Fruit fly (Drosophila melanogaster) whole organism, embryonic: ENCODE measurements around the gene Uvrag.

Experiments
- Bgb ChIP-seq: fragments of 200-800 bp; sonication (Bioruptor generic); IDR thresholded peaks from 2 replicates; pipeline ENCODE4 v1.3.6; 2022; ENCODE audit warnings: missing biosample characterization, missing genetic modification characterization; ENCODE audit not compliant: partially characterized antibody
- CG13123 ChIP-seq: fragments of 200-800 bp; sonication (Bioruptor generic); optimal IDR thresholded peaks from 2 replicates; lab custom pipeline; 2016; ENCODE audit warnings: missing biosample characterization, missing genetic modification characterization
- CG13287 ChIP-seq: fragments of 200-800 bp; sonication (Bioruptor generic); IDR thresholded peaks from 2 replicates; pipeline ENCODE4 v1.3.6; 2022; ENCODE audit warnings: missing biosample characterization, missing genetic modification characterization; ENCODE audit not compliant: partially characterized antibody
- CG16779 ChIP-seq: fragments of 200-800 bp; sonication (Bioruptor generic); IDR thresholded peaks from 2 replicates; pipeline ENCODE4 v1.3.6; 2022; ENCODE audit warnings: missing biosample characterization, missing genetic modification characterization
- CG17829 ChIP-seq: fragments of 200-800 bp; optimal IDR thresholded peaks from 2 replicates; lab custom pipeline; 2019; ENCODE audit warnings: missing biosample characterization, mild to moderate bottlenecking, missing genetic modification characterization, moderate library complexity
- CG18011 ChIP-seq: fragments of 200-800 bp; sonication (Bioruptor generic); optimal IDR thresholded peaks from 2 replicates; lab custom pipeline; 2017; ENCODE audit warnings: missing biosample characterization, missing genetic modification characterization, mild to moderate bottlenecking, moderate library complexity, missing genotype
- CG2678 ChIP-seq: fragments of 200-800 bp; sonication (Bioruptor generic); optimal IDR thresholded peaks from 3 replicates; lab custom pipeline; 2019; ENCODE audit warnings: missing biosample characterization, mild to moderate bottlenecking, missing genetic modification characterization, moderate library complexity
- CG31365 ChIP-seq: fragments of 200-800 bp; sonication (Bioruptor generic); optimal IDR thresholded peaks from 2 replicates; lab custom pipeline; 2018; ENCODE audit warnings: missing biosample characterization, mild to moderate bottlenecking, missing genetic modification characterization
- CG34422 ChIP-seq: fragments of 200-800 bp; sonication (Bioruptor generic); IDR thresholded peaks from 3 replicates; pipeline ENCODE4 v1.3.6; 2022; ENCODE audit warnings: missing biosample characterization, missing genetic modification characterization
- CG9437 ChIP-seq: fragments of 200-800 bp; sonication (Bioruptor generic); optimal IDR thresholded peaks from 2 replicates; lab custom pipeline; 2018; ENCODE audit warnings: missing biosample characterization, mild to moderate bottlenecking, missing genetic modification characterization
- CHES-1-like ChIP-seq: fragments of 200-800 bp; sonication (Bioruptor generic); optimal IDR thresholded peaks from 2 replicates; lab custom pipeline; 2016; ENCODE audit warnings: missing biosample characterization, missing genetic modification characterization
- CTCF ChIP-seq: fragments of 200-800 bp; sonication (Bioruptor generic); optimal IDR thresholded peaks from 2 replicates; lab custom pipeline; 2017; ENCODE audit warnings: missing biosample characterization, mild to moderate bottlenecking, missing genetic modification characterization, moderate library complexity
- CrebB ChIP-seq: fragments of 200-800 bp; sonication (Bioruptor generic); optimal IDR thresholded peaks from 3 replicates; lab custom pipeline; 2018; ENCODE audit warnings: missing biosample characterization, mild to moderate bottlenecking, missing genetic modification characterization
- Dref ChIP-seq: fragments of 200-800 bp; sonication (Bioruptor generic); IDR thresholded peaks from 2 replicates; pipeline ENCODE4 v1.3.6; 2022; ENCODE audit warnings: missing biosample characterization, missing genetic modification characterization
- Ets65A ChIP-seq: fragments of 200-800 bp; sonication (Bioruptor generic); peaks from one replicate; lab custom pipeline; 2016; ENCODE audit warnings: missing biosample characterization, missing genetic modification characterization
- Fer3 ChIP-seq: fragments of 200-800 bp; sonication (Bioruptor generic); optimal IDR thresholded peaks from 2 replicates; lab custom pipeline; 2018; ENCODE audit warnings: missing biosample characterization, mild to moderate bottlenecking, missing genetic modification characterization, moderate library complexity
- Hey ChIP-seq: fragments of 200-800 bp; sonication (Bioruptor generic); optimal IDR thresholded peaks from 3 replicates; lab custom pipeline; 2018; ENCODE audit warnings: missing biosample characterization, mild to moderate bottlenecking, missing genetic modification characterization
- Mes4 ChIP-seq: fragments of 200-800 bp; sonication (Bioruptor generic); optimal IDR thresholded peaks from 2 replicates; lab custom pipeline; 2016; ENCODE audit warnings: missing biosample characterization, missing genetic modification characterization
- Myb ChIP-seq: fragments of 200-800 bp; sonication (Bioruptor generic); optimal IDR thresholded peaks from 2 replicates; lab custom pipeline; 2016; ENCODE audit warnings: missing biosample characterization, missing genetic modification characterization
- Nf-YA ChIP-seq: fragments of 200-800 bp; sonication (Bioruptor generic); IDR thresholded peaks from 2 replicates; pipeline ENCODE4 v1.3.6; 2022; ENCODE audit warnings: missing biosample characterization, missing genetic modification characterization
- Rfx ChIP-seq: fragments of 200-800 bp; sonication (Bioruptor generic); IDR thresholded peaks from 2 replicates; pipeline ENCODE4 v1.3.6; 2022; ENCODE audit warnings: missing biosample characterization, missing genetic modification characterization
- Side ChIP-seq: fragments of 200-800 bp; sonication (Bioruptor generic); optimal IDR thresholded peaks from 2 replicates; lab custom pipeline; 2016; ENCODE audit warnings: missing biosample characterization, missing genetic modification characterization
- Trl ChIP-seq, 3 experiments: fragments of >200 bp in 2 of 3; fragments of 200-800 bp in 1 of 3; sonication (Bioruptor generic) in 1 of 3; optimal IDR thresholded peaks; 2 replicates in 1 of 3; 3 replicates in 2 of 3; lab custom pipeline; 2016 to 2017; ENCODE audit warnings: missing biosample characterization in 1 of 3, missing genetic modification characterization in 1 of 3
- abd-A ChIP-seq: fragments of 200-800 bp; sonication (Bioruptor generic); optimal IDR thresholded peaks from 3 replicates; lab custom pipeline; 2019; ENCODE audit warnings: missing biosample characterization, mild to moderate bottlenecking, missing genetic modification characterization, moderate library complexity
- amos ChIP-seq: fragments of 200-800 bp; sonication (Bioruptor generic); IDR thresholded peaks from 2 replicates; pipeline ENCODE4 v1.3.6; 2022; ENCODE audit warnings: missing biosample characterization, missing genetic modification characterization; ENCODE audit not compliant: partially characterized antibody
- ap ChIP-seq: fragments of 200-800 bp; sonication (Bioruptor generic); IDR thresholded peaks from 2 replicates; pipeline ENCODE4 v1.3.6; 2022; ENCODE audit warnings: missing biosample characterization, missing genetic modification characterization
- cg ChIP-seq: fragments of 200-800 bp; sonication (Bioruptor generic); optimal IDR thresholded peaks from 3 replicates; lab custom pipeline; 2019; ENCODE audit warnings: missing biosample characterization, mild to moderate bottlenecking, missing genetic modification characterization, moderate library complexity
- chif ChIP-seq, 2 experiments: fragments of 200-800 bp; sonication (Bioruptor generic); optimal IDR thresholded peaks; 3 replicates each; lab custom pipeline; 2016; ENCODE audit warnings: missing biosample characterization in 2 of 2, missing genetic modification characterization in 2 of 2
- chinmo ChIP-seq: fragments of 200-800 bp; sonication (Bioruptor generic); IDR thresholded peaks from 4 replicates; pipeline ENCODE4 v1.3.6; 2022; ENCODE audit warnings: missing biosample characterization, missing genetic modification characterization; ENCODE audit not compliant: partially characterized antibody
- crp ChIP-seq, 2 experiments: fragments of 200-800 bp; sonication (Bioruptor generic); optimal IDR thresholded peaks; 2 replicates in 1 of 2; 3 replicates in 1 of 2; lab custom pipeline; 2017; ENCODE audit warnings: missing biosample characterization in 2 of 2, missing genetic modification characterization in 2 of 2, mild to moderate bottlenecking in 1 of 2, moderate library complexity in 1 of 2
- en ChIP-seq: fragments of 200-800 bp; sonication (Bioruptor generic); optimal IDR thresholded peaks from 2 replicates; lab custom pipeline; 2016; ENCODE audit warnings: missing biosample characterization, missing genetic modification characterization
- fd64A ChIP-seq: fragments of 200-800 bp; sonication (Bioruptor generic); optimal IDR thresholded peaks from 3 replicates; lab custom pipeline; 2018; ENCODE audit warnings: missing biosample characterization, mild to moderate bottlenecking, missing genetic modification characterization
- ftz-f1 ChIP-seq: fragments of 200-800 bp; sonication (Bioruptor generic); optimal IDR thresholded peaks from 2 replicates; lab custom pipeline; 2016; ENCODE audit warnings: missing biosample characterization, missing genetic modification characterization
- peb ChIP-seq: fragments of 200-800 bp; sonication (Bioruptor generic); IDR thresholded peaks from 2 replicates; pipeline ENCODE4 v1.3.6; 2022; ENCODE audit warnings: missing biosample characterization, missing genetic modification characterization
- pzg ChIP-seq: fragments of 200-800 bp; sonication (Bioruptor generic); optimal IDR thresholded peaks from 3 replicates; lab custom pipeline; 2018; ENCODE audit warnings: missing biosample characterization, mild to moderate bottlenecking, missing genetic modification characterization, moderate library complexity
- rib ChIP-seq: fragments of 200-800 bp; sonication (Bioruptor generic); IDR thresholded peaks from 2 replicates; pipeline ENCODE4 v1.3.6; 2022; ENCODE audit warnings: missing biosample characterization, missing genetic modification characterization
- sna ChIP-seq: fragments of 200-800 bp; sonication (Bioruptor generic); IDR thresholded peaks from 2 replicates; pipeline ENCODE4 v1.3.6; 2022; ENCODE audit warnings: missing biosample characterization, missing genetic modification characterization; ENCODE audit not compliant: partially characterized antibody
- sr ChIP-seq: fragments of 200-800 bp; sonication (Bioruptor generic); IDR thresholded peaks from 3 replicates; pipeline ENCODE4 v1.3.6; 2022; ENCODE audit warnings: missing biosample characterization, missing genetic modification characterization
- sug ChIP-seq: fragments of 200-800 bp; optimal IDR thresholded peaks from 2 replicates; lab custom pipeline; 2019; ENCODE audit warnings: missing biosample characterization, mild to moderate bottlenecking, missing genetic modification characterization, moderate library complexity
- vfl ChIP-seq: fragments of 200-800 bp; sonication (Bioruptor generic); optimal IDR thresholded peaks from 2 replicates; lab custom pipeline; 2016; ENCODE audit warnings: missing biosample characterization, missing genetic modification characterization

Gene Uvrag

dm6 chr2L:13306655-13307054, 20.1 kb downstream of the Uvrag start, which contains the start of gene CG43779:
Gene CG43779 (minus strand): TSS chr2L:13306755.
- TF ChIP-seq Dref (GFP tag; lab: Robert Waterston, UW) (0 out of 2 replicates have a peak, but pooled peaks have one; percentile 1), sug (tag; lab: Kevin White, UChicago) (no peak)

- TF ChIP-seq CTCF (GFP tag; lab: Kevin White, UChicago): peak; percentile 85
- TF ChIP-seq ap (GFP tag; lab: Robert Waterston, UW): no peak
- no peak for TF ChIP-seq Fer3 (tag; lab: Kevin White, UChicago)
- no peak for TF ChIP-seq en
- TF ChIP-seq CHES-1-like (GFP tag; lab: Kevin White, UChicago): no peak
- TF ChIP-seq Side (GFP tag; lab: Kevin White, UChicago): no peak
- TF ChIP-seq Mes4 (GFP tag; lab: Kevin White, UChicago): no peak
- TF ChIP-seq, all 482 proteins: peak for 1
These were observed 39.2 kb downstream of the Uvrag start for dm6 chr2L:13325823-13326222.

DNA sequence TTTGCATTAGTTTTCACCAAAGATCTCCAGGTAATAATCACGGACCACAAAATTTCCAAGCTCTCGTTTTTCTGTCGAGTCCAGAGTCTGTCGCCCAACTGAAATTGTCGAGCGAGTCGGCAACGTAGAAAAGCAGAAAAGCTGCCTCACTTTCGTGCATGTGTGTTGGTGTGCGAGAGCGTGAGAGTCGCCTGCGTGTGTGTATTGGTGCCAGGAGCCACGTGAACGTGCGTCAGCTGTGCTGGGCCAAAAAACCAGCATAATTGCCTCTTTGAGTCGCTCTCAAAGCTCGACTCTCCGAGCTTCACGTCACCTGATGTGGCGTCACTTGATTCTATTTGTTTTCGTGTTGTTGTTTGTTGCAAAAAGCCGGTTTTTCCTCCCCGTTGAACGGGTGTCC, 44.4 kb downstream of the Uvrag start, which contains the start of gene hbt:
TSS of gene hbt (minus strand) at position 101 of the 400 bp plus-strand sequence.
- TF ChIP-seq CG2678 (tag; lab: Kevin White, UChicago): no peak
- no peak for TF ChIP-seq chif (GFP tag; optimal IDR thresholded peaks at IDR 0.05; lab: Kevin White, UChicago)
- TF ChIP-seq abd-A (tag; lab: Kevin White, UChicago): peak; percentile 27
- TF ChIP-seq sna (GFP tag; lab: Robert Waterston, UW): peak; percentile 26; the same call in 1 of the 2 replicates
- peak; percentile 24 to 54 for TF ChIP-seq Trl (optimal IDR thresholded peaks at IDR 0.05; lab: Kevin White, UChicago)
- no peak for TF ChIP-seq Trl (GFP tag; optimal IDR thresholded peaks at IDR 0.05; lab: Kevin White, UChicago)
- peak in 1 of 2 experiments; percentile 29 for TF ChIP-seq crp (GFP tag; optimal IDR thresholded peaks at IDR 0.05; lab: Kevin White, UChicago)
- peak; percentile 46 for TF ChIP-seq cg (GFP tag; lab: Kevin White, UChicago)
- no peak for TF ChIP-seq CG16779 (GFP tag; lab: Robert Waterston, UW)

DNA sequence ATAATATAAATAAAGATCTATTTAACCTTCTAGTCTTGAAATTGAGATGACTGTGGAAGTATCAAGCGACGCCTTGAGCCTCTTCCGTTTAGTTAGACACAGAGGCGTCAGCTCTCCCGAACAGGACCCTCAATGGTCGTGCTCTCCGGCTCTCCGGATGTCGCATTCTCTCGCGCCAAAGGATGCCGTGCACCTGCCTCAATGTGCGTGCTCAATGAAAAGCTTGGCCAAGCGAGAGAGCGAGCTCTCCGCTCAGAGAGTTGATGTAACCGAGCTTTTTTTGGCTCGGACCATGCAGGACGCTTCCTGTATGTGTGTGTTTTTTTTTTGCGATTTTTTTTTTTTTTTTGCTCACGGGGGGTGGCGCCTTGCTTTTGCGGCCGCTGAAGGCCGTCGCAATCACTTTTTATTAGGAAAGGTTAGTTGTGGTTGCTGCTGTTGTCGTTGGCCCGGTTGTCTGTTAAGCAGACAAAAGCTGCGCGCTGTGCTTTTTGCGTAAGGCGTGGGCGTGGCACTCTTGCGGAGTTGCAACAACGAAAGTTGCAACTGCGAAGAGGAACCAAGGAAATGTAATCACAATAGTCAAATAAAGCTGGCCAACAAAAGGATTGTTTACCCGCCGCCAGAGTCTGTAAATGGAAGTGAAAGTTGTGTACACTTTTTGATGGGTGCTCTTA, 45.4 kb downstream of the Uvrag start:
- TF ChIP-seq vfl (GFP tag; lab: Kevin White, UChicago) (no peak), rib (no peak), Trl (optimal IDR thresholded peaks at IDR 0.05; lab: Kevin White, UChicago) (peak; percentile 42 to 68), Trl (GFP tag; optimal IDR thresholded peaks at IDR 0.05; lab: Kevin White, UChicago) (no peak), fd64A (GFP tag; lab: Kevin White, UChicago) (no peak), Ets65A (GFP tag; lab: Kevin White, UChicago) (peak; percentile 71), Nf-YA (GFP tag; lab: Robert Waterston, UW) (no peak), CG17829 (tag; lab: Kevin White, UChicago) (no peak), Rfx (no peak), chinmo (GFP tag; lab: Robert Waterston, UW) (0 out of 4 replicates have a peak, but pooled peaks have one; percentile 23), sr (GFP tag; lab: Robert Waterston, UW) (no peak), pzg (no peak), Hey (no peak), peb (GFP tag; lab: Robert Waterston, UW) (no peak), CG18011 (GFP tag; lab: Kevin White, UChicago) (peak; percentile 94), abd-A (tag; lab: Kevin White, UChicago) (no peak), CG34422 (GFP tag; lab: Robert Waterston, UW) (peak; percentile 56; the same call in 1 of the 3 replicates)

DNA sequence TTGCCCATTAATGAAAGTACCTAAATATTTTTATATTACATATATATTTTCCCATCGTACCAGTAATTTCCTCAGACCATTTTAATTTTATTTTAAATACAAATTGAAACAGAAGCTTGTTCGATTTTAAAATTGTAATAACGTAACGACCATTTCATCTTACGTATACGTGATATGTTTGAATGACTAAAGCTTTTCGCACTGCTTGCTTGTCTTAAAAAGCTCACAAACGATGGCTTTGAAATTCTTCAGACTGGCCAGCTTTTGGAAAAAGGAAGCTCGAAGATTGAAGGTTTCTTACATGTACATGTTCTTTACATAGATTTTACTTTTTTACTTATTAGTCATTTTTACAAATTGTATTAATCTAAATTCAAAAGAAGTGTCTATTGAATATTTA, 46.2 kb downstream of the Uvrag start:
- peak; percentile 73 for TF ChIP-seq CG31365 (tag; lab: Kevin White, UChicago)
- TF ChIP-seq Bgb: no peak
- peak; percentile 33; the same call in 1 of the 2 replicates for TF ChIP-seq CG13287
- peak; percentile 57 for TF ChIP-seq CTCF (GFP tag; lab: Kevin White, UChicago)
- TF ChIP-seq CG13123 (GFP tag; lab: Kevin White, UChicago): no peak
- peak; percentile 28; the same call in 1 of the 2 replicates for TF ChIP-seq amos (GFP tag; lab: Robert Waterston, UW)
- peak; percentile 13 for TF ChIP-seq ftz-f1 (GFP tag; lab: Kevin White, UChicago)
- peak; percentile 80 for TF ChIP-seq Myb
- TF ChIP-seq CG9437 (GFP tag; lab: Kevin White, UChicago): peak; percentile 99
- no peak for TF ChIP-seq CrebB (tag; lab: Kevin White, UChicago)
- TF ChIP-seq, all 482 proteins: peak for 7
